Fruit fly (Drosophila melanogaster) whole organism: ENCODE results near the gene Jon65Ai.

Source experiments
- CG8478 ChIP-seq: fragments of >200 bp; optimal IDR thresholded peaks from 2 replicates; lab custom pipeline; 2018; ENCODE audit warnings: inconsistent platforms
- Dll ChIP-seq: fragments of >200 bp; optimal IDR thresholded peaks from 2 replicates; lab custom pipeline; 2017
- EcR ChIP-seq, 2 experiments: fragments of >200 bp; optimal IDR thresholded peaks; 2 replicates each; lab custom pipeline; 2017; ENCODE audit warnings: missing biosample characterization in 2 of 2, missing genetic modification characterization in 2 of 2, missing genetic modification reagents in 2 of 2
- pan ChIP-seq: fragments of >200 bp; optimal IDR thresholded peaks from 2 replicates; lab custom pipeline; 2017
- psq ChIP-seq: fragments of >200 bp; optimal IDR thresholded peaks from 2 replicates; lab custom pipeline; 2017
- usp ChIP-seq: fragments of >200 bp; optimal IDR thresholded peaks from 2 replicates; lab custom pipeline; 2017; ENCODE audit warnings: missing biosample characterization, missing genetic modification characterization, mixed read lengths

DNA sequence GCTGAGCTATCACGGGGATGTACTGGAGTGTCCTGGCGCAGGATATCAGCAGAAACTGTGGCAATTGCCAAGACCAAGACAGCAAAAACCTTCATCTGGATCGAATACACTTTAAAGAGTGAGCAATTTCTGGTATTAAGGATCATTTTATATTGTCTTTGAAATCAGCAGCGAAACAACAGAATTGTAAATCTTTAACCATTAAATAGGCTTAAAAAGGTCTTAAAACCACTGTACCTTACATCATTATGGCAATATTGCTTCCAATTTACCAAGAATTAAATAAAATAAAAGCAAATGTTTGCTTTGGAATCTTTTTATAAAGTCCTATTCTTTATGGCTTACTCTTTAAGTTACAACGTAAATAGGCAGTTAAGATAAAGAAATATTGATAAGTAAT, 19.7 kb downstream of the Jon65Ai start, which contains the start of gene CG10477:
- no peak for TF ChIP-seq psq
- no peak for TF ChIP-seq usp (GFP tag; lab: Kevin White, UChicago)
- TF ChIP-seq CG8478, result no peak
- TF ChIP-seq pan (lab: Kevin White, UChicago), result no peak
- no peak for TF ChIP-seq Dll
- TF ChIP-seq EcR (GFP tag; optimal IDR thresholded peaks at IDR 0.05; lab: Kevin White, UChicago), result no peak
